Worm (Caenorhabditis elegans) whole organism, young adult: ENCODE results near the gene srh-39.

ENCODE experiments used
- F22D6.2 ChIP-seq: sonication (generic microtip); optimal IDR thresholded peaks from 2 replicates; lab custom pipeline; 2016; ENCODE audit warnings: mild to moderate bottlenecking, missing genetic modification characterization, missing compliant biosample characterization
- F37B4.10 ChIP-seq: fragments of 200-800 bp; sonication (Bioruptor generic); IDR thresholded peaks from 2 replicates; pipeline ENCODE4 v1.3.6; 2022; ENCODE audit warnings: missing genetic modification characterization, missing compliant biosample characterization
- F39B2.1 ChIP-seq: fragments of 200-800 bp; sonication (Bioruptor generic); IDR thresholded peaks from 2 replicates; pipeline ENCODE4 v1.3.6; 2022; ENCODE audit warnings: missing genetic modification reagents, missing genetic modification characterization, missing compliant biosample characterization
- F55B11.4 ChIP-seq: sonication (generic microtip); optimal IDR thresholded peaks from 2 replicates; lab custom pipeline; 2016; ENCODE audit warnings: missing compliant biosample characterization, missing genetic modification characterization, borderline replicate concordance; ENCODE audit not compliant: insufficient read depth
- F57C9.4 ChIP-seq: sonication (generic microtip); optimal IDR thresholded peaks from 2 replicates; lab custom pipeline; 2017; ENCODE audit warnings: mild to moderate bottlenecking, missing genetic modification characterization, missing compliant biosample characterization
- T26A5.8 ChIP-seq: sonication (generic microtip); optimal IDR thresholded peaks from 2 replicates; lab custom pipeline; 2016; ENCODE audit warnings: missing genetic modification characterization, missing compliant biosample characterization
- Y56A3A.18 ChIP-seq: fragments of 200-800 bp; sonication (Bioruptor generic); IDR thresholded peaks from 2 replicates; pipeline ENCODE4 v1.3.6; 2022; ENCODE audit warnings: missing genetic modification reagents, missing genetic modification characterization, missing compliant biosample characterization
- Y79H2A.3 ChIP-seq: fragments of 200-800 bp; sonication (Bioruptor generic); conservative IDR thresholded peaks from 2 replicates; pipeline ENCODE4 v1.3.6; 2022; ENCODE audit warnings: missing genetic modification reagents, missing genetic modification characterization, missing compliant biosample characterization
- akir-1 ChIP-seq: fragments of 200-800 bp; sonication (Bioruptor generic); optimal IDR thresholded peaks from 2 replicates; lab custom pipeline; 2018; ENCODE audit warnings: mild to moderate bottlenecking, missing genetic modification characterization, moderate library complexity, missing compliant biosample characterization
- ama-1 ChIP-seq, 3 experiments: fragments of 150-350 bp in 1 of 3; sonication (generic microtip) in 2 of 3; optimal IDR thresholded peaks; 2 replicates each; lab custom pipeline; 2014 to 2018; ENCODE audit warnings: missing biosample characterization in 2 of 3, missing genetic modification characterization in 2 of 3, missing genetic modification reagents in 2 of 3
- atf-7 ChIP-seq: sonication (generic microtip); optimal IDR thresholded peaks from 2 replicates; lab custom pipeline; 2017; ENCODE audit warnings: mild to moderate bottlenecking, missing genetic modification characterization, missing compliant biosample characterization
- athp-1 ChIP-seq: sonication (generic microtip); optimal IDR thresholded peaks from 2 replicates; lab custom pipeline; 2017; ENCODE audit warnings: mild to moderate bottlenecking, missing genetic modification characterization, missing compliant biosample characterization
- attf-6 ChIP-seq: fragments of 200-800 bp; sonication (Bioruptor generic); IDR thresholded peaks from 2 replicates; pipeline ENCODE4 v1.3.6; 2022; ENCODE audit warnings: missing genetic modification reagents, missing genetic modification characterization, missing compliant biosample characterization
- bed-2 ChIP-seq: fragments of 200-800 bp; sonication (Bioruptor generic); IDR thresholded peaks from 2 replicates; pipeline ENCODE4 v1.3.6; 2022; ENCODE audit warnings: missing genetic modification reagents, missing genetic modification characterization, missing compliant biosample characterization
- cebp-1 ChIP-seq, 2 experiments: fragments of 200-800 bp in 1 of 2; sonication (Bioruptor generic) in 1 of 2; sonication (generic microtip) in 1 of 2; IDR thresholded peaks in 1 of 2; optimal IDR thresholded peaks in 1 of 2; 2 replicates each; pipeline versions ENCODE4 v1.3.6 to Lab custom; 2017 to 2022; ENCODE audit warnings: missing compliant biosample characterization in 2 of 2, missing genetic modification characterization in 2 of 2, mild to moderate bottlenecking in 1 of 2, missing genetic modification reagents in 1 of 2, moderate library complexity in 1 of 2
- chd-7 ChIP-seq: sonication (generic microtip); optimal IDR thresholded peaks from 2 replicates; lab custom pipeline; 2016; ENCODE audit warnings: mild to moderate bottlenecking, missing genetic modification characterization, moderate library complexity, missing compliant biosample characterization
- die-1 ChIP-seq: sonication (generic microtip); optimal IDR thresholded peaks from 2 replicates; lab custom pipeline; 2016; ENCODE audit warnings: missing genotype, mild to moderate bottlenecking, missing genetic modification characterization, missing compliant biosample characterization
- efl-1 ChIP-seq: fragments of 150-350 bp; optimal IDR thresholded peaks from 2 replicates; lab custom pipeline; 2014; ENCODE audit warnings: missing biosample characterization, missing genetic modification reagents, missing genetic modification characterization
- egl-18 ChIP-seq: fragments of 200-800 bp; sonication (Bioruptor generic); IDR thresholded peaks from 2 replicates; pipeline ENCODE4 v1.3.6; 2022; ENCODE audit warnings: missing genetic modification reagents, missing genetic modification characterization, missing compliant biosample characterization
- egl-44 ChIP-seq: fragments of 200-800 bp; sonication (Bioruptor generic); IDR thresholded peaks from 2 replicates; pipeline ENCODE4 v1.3.6; 2022; ENCODE audit warnings: missing genetic modification reagents, missing genetic modification characterization, missing compliant biosample characterization
- ets-4 ChIP-seq: fragments of 200-800 bp; sonication (Bioruptor generic); optimal IDR thresholded peaks from 2 replicates; lab custom pipeline; 2018; ENCODE audit warnings: mild to moderate bottlenecking, missing genetic modification characterization, missing compliant biosample characterization
- him-1 ChIP-seq: sonication (generic microtip); optimal IDR thresholded peaks from 2 replicates; lab custom pipeline; 2016; ENCODE audit warnings: missing genotype, missing genetic modification reagents, missing genetic modification characterization, missing compliant biosample characterization
- hmg-1.2 ChIP-seq: fragments of 200-800 bp; sonication (Bioruptor generic); IDR thresholded peaks from 2 replicates; pipeline ENCODE4 v1.3.6; 2022; ENCODE audit warnings: missing genetic modification reagents, missing genetic modification characterization, missing compliant biosample characterization
- hmg-20 ChIP-seq: fragments of 200-800 bp; sonication (Bioruptor generic); IDR thresholded peaks from 2 replicates; pipeline ENCODE4 v1.3.6; 2022; ENCODE audit warnings: missing genetic modification reagents, missing genetic modification characterization, missing compliant biosample characterization
- hrde-1 ChIP-seq: sonication (generic microtip); optimal IDR thresholded peaks from 2 replicates; lab custom pipeline; 2016; ENCODE audit warnings: missing genetic modification characterization, mild to moderate bottlenecking, missing compliant biosample characterization, moderate library complexity, missing genotype, missing genetic modification reagents, borderline replicate concordance
- lag-1 ChIP-seq: fragments of 200-800 bp; sonication (Bioruptor generic); IDR thresholded peaks from 2 replicates; pipeline ENCODE4 v1.3.6; 2022; ENCODE audit warnings: missing genetic modification reagents, missing genetic modification characterization, missing compliant biosample characterization
- lin-35 ChIP-seq, 3 experiments: fragments of 150-350 bp in 2 of 3; sonication (generic microtip) in 1 of 3; optimal IDR thresholded peaks; 2 replicates each; lab custom pipeline; 2014 to 2018; ENCODE audit warnings: missing biosample characterization in 3 of 3, missing genetic modification characterization in 3 of 3, missing genetic modification reagents in 3 of 3
- lin-54 ChIP-seq: fragments of 200-800 bp; sonication (Bioruptor generic); optimal IDR thresholded peaks from 2 replicates; lab custom pipeline; 2018; ENCODE audit warnings: mild to moderate bottlenecking, missing genetic modification characterization, missing compliant biosample characterization
- lsl-1 ChIP-seq: fragments of 200-800 bp; sonication (Bioruptor generic); optimal IDR thresholded peaks from 2 replicates; lab custom pipeline; 2018; ENCODE audit warnings: mild to moderate bottlenecking, missing genetic modification characterization, moderate library complexity, missing compliant biosample characterization
- mcd-1 ChIP-seq: fragments of 200-800 bp; sonication (Bioruptor generic); IDR thresholded peaks from 2 replicates; pipeline ENCODE4 v1.3.6; 2022; ENCODE audit warnings: missing genetic modification reagents, missing genetic modification characterization, missing compliant biosample characterization
- mel-28 ChIP-seq: sonication (generic microtip); optimal IDR thresholded peaks from 2 replicates; lab custom pipeline; 2016; ENCODE audit warnings: borderline replicate concordance, mild to moderate bottlenecking, missing genetic modification characterization, missing compliant biosample characterization
- mxl-1 ChIP-seq: sonication (generic microtip); optimal IDR thresholded peaks from 2 replicates; lab custom pipeline; 2016; ENCODE audit warnings: missing genetic modification characterization, missing compliant biosample characterization
- nfya-2 ChIP-seq: fragments of 200-800 bp; sonication (Bioruptor generic); IDR thresholded peaks from 2 replicates; pipeline ENCODE4 v1.3.6; 2022; ENCODE audit warnings: missing genetic modification reagents, missing genetic modification characterization, missing compliant biosample characterization
- nhr-179 ChIP-seq: sonication (generic microtip); optimal IDR thresholded peaks from 2 replicates; lab custom pipeline; 2016; ENCODE audit warnings: mild to moderate bottlenecking, missing genetic modification characterization, missing compliant biosample characterization
- nhr-80 ChIP-seq: sonication (generic microtip); optimal IDR thresholded peaks from 2 replicates; lab custom pipeline; 2016; ENCODE audit warnings: missing genetic modification characterization, missing compliant biosample characterization
- sdz-38 ChIP-seq: sonication (generic microtip); optimal IDR thresholded peaks from 2 replicates; lab custom pipeline; 2016; ENCODE audit warnings: missing genotype, missing genetic modification characterization, missing compliant biosample characterization
- snpc-1.1 ChIP-seq: sonication (generic microtip); optimal IDR thresholded peaks from 2 replicates; lab custom pipeline; 2017; ENCODE audit warnings: missing genetic modification characterization, mild to moderate bottlenecking, missing compliant biosample characterization, antibody characterized with exemption, moderate library complexity, missing genotype, missing genetic modification reagents; ENCODE audit not compliant: insufficient read depth
- snpc-4 ChIP-seq, 5 experiments: fragments of 150-350 bp in 1 of 5; sonication (generic microtip) in 4 of 5; optimal IDR thresholded peaks; 2 replicates each; lab custom pipeline; 2014 to 2018; ENCODE audit warnings: missing genetic modification characterization in 5 of 5, missing biosample characterization in 3 of 5, antibody characterized with exemption in 2 of 5, mild to moderate bottlenecking in 2 of 5, missing compliant biosample characterization in 2 of 5, missing genotype in 2 of 5, moderate library complexity in 2 of 5, missing genetic modification reagents in 1 of 5
- tbx-9 ChIP-seq: sonication (generic microtip); optimal IDR thresholded peaks from 2 replicates; lab custom pipeline; 2016; ENCODE audit warnings: borderline replicate concordance, missing genetic modification characterization, inconsistent platforms, missing compliant biosample characterization
- tlf-1 ChIP-seq: fragments of 200-800 bp; sonication (Bioruptor generic); optimal IDR thresholded peaks from 2 replicates; lab custom pipeline; 2018; ENCODE audit warnings: mild to moderate bottlenecking, missing genetic modification characterization, missing compliant biosample characterization
- ztf-18 ChIP-seq: sonication (generic microtip); optimal IDR thresholded peaks from 2 replicates; lab custom pipeline; 2016; ENCODE audit warnings: missing genotype, mild to moderate bottlenecking, missing genetic modification characterization, missing compliant biosample characterization
- ztf-22 ChIP-seq: fragments of 200-800 bp; sonication (Bioruptor generic); optimal IDR thresholded peaks from 2 replicates; lab custom pipeline; 2018; ENCODE audit warnings: mild to moderate bottlenecking, missing genetic modification characterization, moderate library complexity, missing compliant biosample characterization
- ztf-28 ChIP-seq: fragments of 200-800 bp; sonication (Bioruptor generic); IDR thresholded peaks from 2 replicates; pipeline ENCODE4 v1.3.6; 2022; ENCODE audit warnings: missing genetic modification reagents, missing genetic modification characterization, missing compliant biosample characterization

The srh-39 gene

DNA sequence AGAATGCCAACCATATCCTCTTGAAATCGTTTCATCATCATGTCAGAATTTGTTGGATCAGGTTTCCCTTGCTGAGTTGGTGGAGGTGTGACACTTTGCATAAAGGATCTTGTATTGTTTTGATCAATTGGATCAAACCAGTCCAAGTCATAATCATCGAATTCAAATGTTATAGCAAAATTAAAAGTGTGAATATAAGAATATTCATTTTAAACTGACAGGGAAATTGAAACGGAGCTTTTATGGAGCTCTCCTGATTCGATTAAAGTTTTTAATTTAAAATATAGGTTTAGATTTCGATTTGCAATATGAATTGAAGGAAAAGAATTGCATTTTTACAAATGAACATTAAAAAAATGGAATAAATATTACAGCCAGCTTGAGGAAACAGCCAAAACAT lies 1.8 kb downstream of the srh-39 start, which contains the start of gene B0228.9:
Gene B0228.9 (minus strand): TSS at position 101 of the 400 bp plus-strand sequence.
- TF ChIP-seq lin-35 (GFP tag; optimal IDR thresholded peaks at IDR 0.05; lab: Kevin White, UChicago) (no peak), Y56A3A.18 (GFP tag; lab: Robert Waterston, UW) (no peak), tlf-1 (GFP tag; lab: Kevin White, UChicago) (no peak), mcd-1 (GFP tag; lab: Robert Waterston, UW) (no peak), ztf-28 (GFP tag; lab: Robert Waterston, UW) (no peak), F55B11.4 (tag; lab: Kevin White, UChicago) (no peak), mxl-1 (tag; lab: Kevin White, UChicago) (no peak), T26A5.8 (no peak), F22D6.2 (tag; lab: Kevin White, UChicago) (no peak), nhr-179 (no peak), egl-18 (GFP tag; lab: Robert Waterston, UW) (no peak), die-1 (tag; lab: Kevin White, UChicago) (no peak), chd-7 (no peak), F39B2.1 (no peak), tbx-9 (tag; lab: Kevin White, UChicago) (no peak), mel-28 (no peak), ztf-18 (tag; lab: Kevin White, UChicago) (no peak), ets-4 (GFP tag; lab: Kevin White, UChicago) (no peak)
- TF ChIP-seq, all 124 proteins: peak for 0

DNA sequence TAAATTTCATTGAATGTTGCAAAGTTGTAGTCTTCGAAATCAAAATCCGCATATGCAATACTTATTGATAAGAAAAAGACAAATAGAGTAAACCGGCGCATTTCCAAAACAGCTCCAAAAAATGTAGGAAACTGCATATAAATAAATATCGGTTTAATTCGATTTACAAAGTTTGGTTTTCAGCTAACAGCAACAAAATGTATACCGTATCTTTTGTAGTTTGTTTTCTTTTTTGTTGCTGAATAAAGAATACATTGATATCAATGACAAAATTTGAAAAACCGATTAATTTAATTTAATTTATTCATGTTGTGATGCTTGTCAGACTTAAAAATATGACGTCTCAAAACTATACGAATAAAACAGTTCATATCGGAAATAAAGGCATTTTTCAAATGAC lies 3.9 kb downstream of the srh-39 start, which contains the start of gene B0228.8:
Gene B0228.8 (minus strand): TSS at position 101 of the 400 bp plus-strand sequence.
- TF ChIP-seq egl-44 (GFP tag; lab: Robert Waterston, UW) (no peak), snpc-1.1 (tag; lab: Kevin White, UChicago) (no peak), Y79H2A.3 (no peak), F37B4.10 (GFP tag; lab: Robert Waterston, UW) (no peak), tbx-9 (tag; lab: Kevin White, UChicago) (no peak), Y56A3A.18 (GFP tag; lab: Robert Waterston, UW) (no peak), ama-1 (optimal IDR thresholded peaks at IDR 0.05; lab: Kevin White, UChicago) (no peak), ama-1 (GFP tag; optimal IDR thresholded peaks at IDR 0.05; lab: Kevin White, UChicago) (no peak), cebp-1 (GFP tag; IDR thresholded peaks at IDR 0.05; lab: Robert Waterston, UW) (no peak), cebp-1 (tag; optimal IDR thresholded peaks at IDR 0.05; lab: Kevin White, UChicago) (no peak), bed-2 (GFP tag; lab: Robert Waterston, UW) (no peak), sdz-38 (no peak), lin-35 (GFP tag; optimal IDR thresholded peaks at IDR 0.05; lab: Kevin White, UChicago) (no peak), hrde-1 (tag; lab: Kevin White, UChicago) (no peak), F57C9.4 (tag; lab: Kevin White, UChicago) (no peak), lag-1 (GFP tag; lab: Robert Waterston, UW) (no peak), ztf-22 (GFP tag; lab: Kevin White, UChicago) (no peak)

DNA sequence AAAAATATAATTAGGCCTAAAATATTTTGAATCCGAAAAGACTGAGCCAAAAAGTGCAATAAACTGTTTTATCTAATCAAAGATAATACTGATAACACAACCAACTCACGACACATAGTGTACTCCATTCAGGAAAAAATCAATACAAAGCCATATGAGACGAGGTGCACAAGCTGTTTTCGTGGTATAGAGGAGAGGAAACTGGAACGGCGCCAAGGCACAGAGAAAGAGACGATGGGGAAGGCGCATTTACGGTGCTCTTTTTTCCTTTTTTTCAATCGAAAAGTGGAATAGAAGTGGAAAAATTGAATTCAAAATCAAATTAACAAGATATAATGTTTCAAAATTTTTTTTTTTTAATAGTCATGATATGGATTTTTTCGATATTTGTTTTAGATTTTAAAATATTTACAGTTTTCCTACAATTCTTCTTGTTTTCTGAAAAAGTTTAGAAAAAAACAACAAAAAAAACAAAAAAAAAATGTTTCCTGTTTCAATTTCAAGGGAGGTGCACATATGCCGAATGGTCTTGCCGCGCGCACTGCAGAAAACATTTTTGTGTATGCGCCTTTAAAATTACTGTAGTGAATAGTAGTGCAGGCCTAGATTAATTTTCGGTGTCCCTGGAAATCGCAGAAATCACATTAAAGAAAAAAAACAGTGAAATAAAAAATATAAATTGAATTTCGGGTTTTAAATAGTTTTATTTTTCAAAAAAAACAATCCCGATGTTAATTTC lies 6.8 kb downstream of the srh-39 start, which contains the start of gene B0228.7:
Gene B0228.7 (minus strand): TSS at position 627 of the 739 bp plus-strand sequence.
- TF ChIP-seq nhr-80 (peak; percentile 55), nfya-2 (GFP tag; lab: Robert Waterston, UW) (no peak), lin-54 (GFP tag; lab: Kevin White, UChicago) (no peak), attf-6 (GFP tag; lab: Robert Waterston, UW) (no peak), efl-1 (peak; percentile 69), athp-1 (tag; lab: Kevin White, UChicago) (peak; percentile 2), akir-1 (no peak), egl-18 (GFP tag; lab: Robert Waterston, UW) (no peak), lsl-1 (GFP tag; lab: Kevin White, UChicago) (peak; percentile 94), snpc-1.1 (tag; lab: Kevin White, UChicago) (peak; percentile 2), him-1 (tag; lab: Kevin White, UChicago) (peak; percentile 33), lin-35 (GFP tag; optimal IDR thresholded peaks at IDR 0.05; lab: Kevin White, UChicago) (no peak), snpc-4 (GFP tag; optimal IDR thresholded peaks at IDR 0.05; lab: Kevin White, UChicago) (peak; percentile 19), snpc-4 (tag; optimal IDR thresholded peaks at IDR 0.05; lab: Kevin White, UChicago) (no peak), tlf-1 (GFP tag; lab: Kevin White, UChicago) (no peak), atf-7 (tag; lab: Kevin White, UChicago) (no peak), hmg-1.2 (GFP tag; lab: Robert Waterston, UW) (no peak), hmg-20 (GFP tag; lab: Robert Waterston, UW) (no peak)
